Worm (Caenorhabditis elegans) whole organism, L1 larva: Measurements from ENCODE around the gene picd-1.

Experiments
- F16B12.6 ChIP-seq: fragments of 150-350 bp; optimal IDR thresholded peaks from 2 replicates; lab custom pipeline; 2014; ENCODE audit warnings: missing biosample characterization, missing genetic modification characterization
- alr-1 ChIP-seq: fragments of 200-800 bp; sonication (Bioruptor generic); optimal IDR thresholded peaks from 2 replicates; lab custom pipeline; 2018; ENCODE audit warnings: borderline replicate concordance, mild to moderate bottlenecking, missing genetic modification characterization, missing compliant biosample characterization
- blmp-1 ChIP-seq: fragments of 150-350 bp; optimal IDR thresholded peaks from 2 replicates; lab custom pipeline; 2014; ENCODE audit warnings: missing biosample characterization, missing genetic modification characterization
- ceh-63 ChIP-seq: fragments of 200-800 bp; sonication (Bioruptor generic); optimal IDR thresholded peaks from 2 replicates; lab custom pipeline; 2018; ENCODE audit warnings: mild to moderate bottlenecking, missing genetic modification characterization, missing compliant biosample characterization
- ceh-82 ChIP-seq, 3 experiments: fragments of 150-350 bp in 1 of 3; sonication (generic microtip) in 2 of 3; optimal IDR thresholded peaks; 2 replicates each; lab custom pipeline; 2014 to 2017; ENCODE audit warnings: missing biosample characterization in 3 of 3, missing genetic modification characterization in 3 of 3
- ceh-90 ChIP-seq: sonication (generic microtip); optimal IDR thresholded peaks from 2 replicates; lab custom pipeline; 2016; ENCODE audit warnings: missing genetic modification characterization, missing compliant biosample characterization
- ces-1 ChIP-seq: fragments of 150-350 bp; optimal IDR thresholded peaks from 2 replicates; lab custom pipeline; 2014; ENCODE audit warnings: missing biosample characterization, missing genetic modification reagents, missing genetic modification characterization
- dpl-1 ChIP-seq, 3 experiments: fragments of 150-350 bp in 2 of 3; sonication (generic microtip) in 1 of 3; optimal IDR thresholded peaks; 2 replicates each; lab custom pipeline; 2014 to 2017; ENCODE audit warnings: missing biosample characterization in 3 of 3, missing genetic modification characterization in 3 of 3, missing genetic modification reagents in 3 of 3
- efl-1 ChIP-seq, 4 experiments: fragments of 150-350 bp; optimal IDR thresholded peaks in 3 of 4; peaks in 1 of 4; 1 replicate in 1 of 4; 2 replicates in 3 of 4; lab custom pipeline; 2014; ENCODE audit warnings: missing biosample characterization in 2 of 4, missing genetic modification characterization in 2 of 4, missing genetic modification reagents in 2 of 4
- egl-27 ChIP-seq, 2 experiments: fragments of 150-350 bp in 1 of 2; sonication (generic microtip); optimal IDR thresholded peaks; 3 replicates each; lab custom pipeline; 2017 to 2018; ENCODE audit warnings: missing biosample characterization in 2 of 2, missing genetic modification characterization in 2 of 2, missing genetic modification reagents in 2 of 2
- ets-5 ChIP-seq: fragments of 200-800 bp; sonication (Bioruptor generic); IDR thresholded peaks from 2 replicates; pipeline ENCODE4 v1.3.6; 2022; ENCODE audit warnings: missing genetic modification characterization, missing compliant biosample characterization
- fkh-4 ChIP-seq: sonication (generic microtip); optimal IDR thresholded peaks from 2 replicates; lab custom pipeline; 2016; ENCODE audit warnings: missing compliant biosample characterization, missing genetic modification characterization, borderline replicate concordance
- hlh-17 ChIP-seq: fragments of 200-800 bp; sonication (Bioruptor generic); optimal IDR thresholded peaks from 2 replicates; lab custom pipeline; 2018; ENCODE audit warnings: missing genetic modification characterization, mild to moderate bottlenecking, missing compliant biosample characterization, moderate library complexity, borderline replicate concordance
- hlh-4 ChIP-seq: sonication (generic microtip); optimal IDR thresholded peaks from 2 replicates; lab custom pipeline; 2016; ENCODE audit warnings: mild to moderate bottlenecking, missing genetic modification characterization, missing compliant biosample characterization
- hpl-2 ChIP-seq: fragments of 150-350 bp; optimal IDR thresholded peaks from 2 replicates; lab custom pipeline; 2014; ENCODE audit warnings: missing biosample characterization, missing genetic modification reagents, missing genetic modification characterization
- isw-1 ChIP-seq: fragments of 200-800 bp; sonication (Bioruptor generic); IDR thresholded peaks from 2 replicates; pipeline ENCODE4 v1.3.6; 2022; ENCODE audit warnings: missing genetic modification characterization, missing compliant biosample characterization
- jun-1 ChIP-seq: fragments of 150-350 bp; optimal IDR thresholded peaks from 2 replicates; lab custom pipeline; 2014; ENCODE audit warnings: missing biosample characterization, missing genetic modification reagents, missing genetic modification characterization
- lin-13 ChIP-seq: fragments of 150-350 bp; optimal IDR thresholded peaks from 2 replicates; lab custom pipeline; 2014; ENCODE audit warnings: missing biosample characterization, missing genetic modification reagents, missing genetic modification characterization
- lin-14 ChIP-seq: fragments of 200-800 bp; sonication (Bioruptor generic); optimal IDR thresholded peaks from 2 replicates; lab custom pipeline; 2018; ENCODE audit warnings: mild to moderate bottlenecking, missing genetic modification characterization, moderate library complexity, missing compliant biosample characterization
- lin-35 ChIP-seq, 2 experiments: fragments of 150-350 bp; optimal IDR thresholded peaks; 2 replicates each; lab custom pipeline; 2014; ENCODE audit warnings: missing biosample characterization in 2 of 2, missing genetic modification characterization in 2 of 2, missing genetic modification reagents in 2 of 2
- lin-39 ChIP-seq: fragments of 150-350 bp; optimal IDR thresholded peaks from 2 replicates; lab custom pipeline; 2014; ENCODE audit warnings: missing biosample characterization, missing genetic modification reagents, missing genetic modification characterization
- lir-3 ChIP-seq: sonication (generic microtip); optimal IDR thresholded peaks from 2 replicates; lab custom pipeline; 2016; ENCODE audit warnings: mild to moderate bottlenecking, missing genetic modification characterization, moderate library complexity, missing compliant biosample characterization; ENCODE audit not compliant: poor library complexity
- mdl-1 ChIP-seq, 2 experiments: fragments of 150-350 bp; optimal IDR thresholded peaks; 2 replicates each; lab custom pipeline; 2014 to 2017; ENCODE audit warnings: missing biosample characterization in 2 of 2, missing genetic modification characterization in 2 of 2, inconsistent platforms in 1 of 2
- mep-1 ChIP-seq: fragments of 150-350 bp; optimal IDR thresholded peaks from 2 replicates; lab custom pipeline; 2014; ENCODE audit warnings: missing biosample characterization, missing genetic modification characterization
- nhr-11 ChIP-seq: fragments of 150-350 bp; optimal IDR thresholded peaks from 2 replicates; lab custom pipeline; 2014; ENCODE audit warnings: missing biosample characterization, missing genetic modification characterization
- nhr-12 ChIP-seq: sonication (generic microtip); optimal IDR thresholded peaks from 2 replicates; lab custom pipeline; 2017; ENCODE audit warnings: missing biosample characterization, missing genetic modification characterization
- nhr-85 ChIP-seq: sonication (generic microtip); peaks from one replicate; lab custom pipeline; 2016; ENCODE audit warnings: missing genetic modification characterization, inconsistent platforms, missing compliant biosample characterization
- nhr-90 ChIP-seq: sonication (generic microtip); optimal IDR thresholded peaks from 2 replicates; lab custom pipeline; 2016; ENCODE audit warnings: mild to moderate bottlenecking, missing genetic modification characterization, missing compliant biosample characterization; ENCODE audit not compliant: poor library complexity
- pax-3 ChIP-seq: fragments of 200-800 bp; sonication (Bioruptor generic); optimal IDR thresholded peaks from 2 replicates; lab custom pipeline; 2018; ENCODE audit warnings: mild to moderate bottlenecking, missing genetic modification characterization, moderate library complexity, missing compliant biosample characterization
- rnt-1 ChIP-seq: sonication (generic microtip); optimal IDR thresholded peaks from 2 replicates; lab custom pipeline; 2016; ENCODE audit warnings: mild to moderate bottlenecking, missing genetic modification characterization, moderate library complexity, missing compliant biosample characterization
- skn-1 ChIP-seq: fragments of 150-350 bp; optimal IDR thresholded peaks from 2 replicates; lab custom pipeline; 2014; ENCODE audit warnings: missing biosample characterization, missing genetic modification characterization
- snpc-4 ChIP-seq: fragments of 150-350 bp; optimal IDR thresholded peaks from 2 replicates; lab custom pipeline; 2014; ENCODE audit warnings: missing biosample characterization, missing genetic modification characterization
- snu-23 ChIP-seq: sonication (generic microtip); optimal IDR thresholded peaks from 2 replicates; lab custom pipeline; 2016; ENCODE audit warnings: missing genetic modification characterization, missing compliant biosample characterization
- sox-4 ChIP-seq: sonication (generic microtip); optimal IDR thresholded peaks from 2 replicates; lab custom pipeline; 2016; ENCODE audit warnings: missing genetic modification characterization, missing compliant biosample characterization
- swsn-7 ChIP-seq: sonication (generic microtip); optimal IDR thresholded peaks from 2 replicates; lab custom pipeline; 2016; ENCODE audit warnings: missing genetic modification characterization, missing compliant biosample characterization
- unc-130 ChIP-seq: fragments of 150-350 bp; optimal IDR thresholded peaks from 2 replicates; lab custom pipeline; 2017; ENCODE audit warnings: missing biosample characterization, missing genetic modification characterization, inconsistent platforms
- zag-1 ChIP-seq: fragments of 150-350 bp; optimal IDR thresholded peaks from 2 replicates; lab custom pipeline; 2014; ENCODE audit warnings: missing biosample characterization, missing genetic modification characterization
- zip-4 ChIP-seq: fragments of 200-800 bp; sonication (Bioruptor generic); optimal IDR thresholded peaks from 2 replicates; lab custom pipeline; 2018; ENCODE audit warnings: mild to moderate bottlenecking, missing genetic modification characterization, moderate library complexity, missing compliant biosample characterization

picd-1 gene

DNA sequence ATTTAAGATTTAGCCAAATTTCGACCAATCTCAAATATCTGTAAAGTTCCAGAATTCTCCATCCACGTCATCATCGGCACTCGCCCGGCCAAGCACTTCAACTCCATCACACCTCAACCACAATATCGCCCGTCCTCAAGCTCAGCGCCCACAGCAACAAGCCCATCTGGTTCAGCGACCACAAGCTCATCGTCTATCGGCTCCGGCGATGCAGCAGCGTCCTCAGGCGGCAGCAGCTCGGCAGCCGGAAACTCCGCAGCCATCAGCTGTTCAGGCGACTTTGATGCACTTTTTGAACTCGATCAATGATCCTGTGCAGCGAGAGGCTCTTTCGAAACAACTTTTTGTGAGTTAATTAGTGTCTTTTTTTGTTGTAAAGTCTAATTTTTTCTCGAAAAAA, 12.7 kb downstream of the picd-1 start:
- TF ChIP-seq rnt-1 (tag; lab: Kevin White, UChicago) (peak; percentile 38), ceh-82 (tag; optimal IDR thresholded peaks at IDR 0.05; lab: Kevin White, UChicago) (no peak)

ce11 chrV:122249-122648, 17.6 kb downstream of the picd-1 start:
- TF ChIP-seq fkh-4 (tag; lab: Kevin White, UChicago) (no peak), lin-14 (GFP tag; lab: Kevin White, UChicago) (no peak), ceh-63 (GFP tag; lab: Kevin White, UChicago) (no peak), isw-1 (GFP tag; lab: Robert Waterston, UW) (no peak), alr-1 (tag; lab: Kevin White, UChicago) (no peak), lin-35 (GFP tag; optimal IDR thresholded peaks at IDR 0.05; lab: Kevin White, UChicago) (no peak), mep-1 (tag; lab: Kevin White, UChicago) (no peak), nhr-85 (no peak), nhr-11 (tag; lab: Kevin White, UChicago) (no peak), dpl-1 (GFP tag; optimal IDR thresholded peaks at IDR 0.05; lab: Kevin White, UChicago) (no peak), mdl-1 (tag; optimal IDR thresholded peaks at IDR 0.05; lab: Kevin White, UChicago) (no peak), hlh-4 (tag; lab: Kevin White, UChicago) (no peak), snpc-4 (tag; lab: Kevin White, UChicago) (no peak), efl-1 (optimal IDR thresholded peaks at IDR 0.05; lab: Kevin White, UChicago) (no peak), efl-1 (GFP tag; optimal IDR thresholded peaks at IDR 0.05 in 1 of 2; lab: Kevin White, UChicago) (no peak), zip-4 (no peak), sox-4 (no peak), zag-1 (tag; lab: Kevin White, UChicago) (no peak), ces-1 (GFP tag; lab: Kevin White, UChicago) (no peak)
- TF ChIP-seq, all 84 proteins: peak for 0

ce11 chrV:122750-123149, 18.1 kb downstream of the picd-1 start, which contains the start of gene cgp-1:
Gene cgp-1 (minus strand): TSS chrV:122789.
- TF ChIP-seq lin-39 (no peak), alr-1 (tag; lab: Kevin White, UChicago) (no peak), lin-13 (GFP tag; lab: Kevin White, UChicago) (no peak), ceh-90 (no peak), ets-5 (GFP tag; lab: Robert Waterston, UW) (no peak), lir-3 (tag; lab: Kevin White, UChicago) (no peak), pax-3 (tag; lab: Kevin White, UChicago) (no peak), efl-1 (optimal IDR thresholded peaks at IDR 0.05; lab: Kevin White, UChicago) (no peak), efl-1 (GFP tag; optimal IDR thresholded peaks at IDR 0.05 in 1 of 2; lab: Kevin White, UChicago) (no peak), hpl-2 (no peak), hlh-4 (tag; lab: Kevin White, UChicago) (no peak), nhr-90 (no peak), nhr-12 (no peak), lin-35 (GFP tag; optimal IDR thresholded peaks at IDR 0.05; lab: Kevin White, UChicago) (peak in 1 of 2 experiments; percentile 5), swsn-7 (no peak), unc-130 (tag; lab: Kevin White, UChicago) (no peak), jun-1 (peak; percentile 4), F16B12.6 (tag; lab: Kevin White, UChicago) (no peak), ceh-63 (GFP tag; lab: Kevin White, UChicago) (no peak), egl-27 (tag; optimal IDR thresholded peaks at IDR 0.05; lab: Kevin White, UChicago) (no peak), skn-1 (tag; lab: Kevin White, UChicago) (no peak), snu-23 (GFP tag; lab: Kevin White, UChicago) (peak; percentile 9), blmp-1 (peak; percentile 75), hlh-17 (no peak), zip-4 (no peak)
